Fruit fly (Drosophila melanogaster) whole organism, larva: ENCODE data around the gene CG7655.

Experiments used
- noc ChIP-seq: fragments of 200-800 bp; sonication (Bioruptor generic); optimal IDR thresholded peaks from 3 replicates; lab custom pipeline; 2019; ENCODE audit warnings: missing biosample characterization, mild to moderate bottlenecking, missing genetic modification characterization, moderate library complexity

Gene CG7655

dm6 chr3R:17679368-17679997 is 3.0 kb upstream of the CG7655 start:
- TF ChIP-seq noc: peak; percentile 94

dm6 chr3R:17680268-17680638 is 2.2 kb upstream of the CG7655 start:
- no peak for TF ChIP-seq noc

- peak; percentile 48 for TF ChIP-seq noc
Measured at dm6 chr3R:17680639-17681302, 1.7 kb upstream of the CG7655 start.

- no peak for TF ChIP-seq noc
Measured at dm6 chr3R:17681611-17682243, 742 bp upstream of the CG7655 start.

- no peak for TF ChIP-seq noc
Measured at dm6 chr3R:17684854-17685253, 2.4 kb downstream of the CG7655 start, which contains the start of the genes CG31251 and CG31360. Gene CG31251 (minus strand): TSS chr3R:17684915. Gene CG31360 (plus strand): TSS chr3R:17685097.

dm6 chr3R:17686875-17687274 is 4.4 kb downstream of the CG7655 start, which contains the start of gene CG31249:
Gene CG31249 (minus strand): TSS chr3R:17687071.
- no peak for TF ChIP-seq noc

- no peak for TF ChIP-seq noc
Measured at dm6 chr3R:17699891-17700487, 17.5 kb downstream of the CG7655 start.

dm6 chr3R:17700488-17701130 is 18.1 kb downstream of the CG7655 start:
- TF ChIP-seq noc: peak; percentile 99

dm6 chr3R:17701131-17701593 is 18.7 kb downstream of the CG7655 start:
- peak; percentile 49 for TF ChIP-seq noc

- no peak for TF ChIP-seq noc
Measured at dm6 chr3R:17701971-17702845, 19.7 kb downstream of the CG7655 start.

dm6 chr3R:17703024-17703690 is 20.7 kb downstream of the CG7655 start:
- TF ChIP-seq noc: no peak

- peak; percentile 98 for TF ChIP-seq noc
Measured at dm6 chr3R:17703691-17704537, 21.4 kb downstream of the CG7655 start.

- no peak for TF ChIP-seq noc
Measured at dm6 chr3R:17704538-17704854, 22.0 kb downstream of the CG7655 start.

- TF ChIP-seq noc: no peak
Measured at dm6 chr3R:17705140-17705539, 22.7 kb downstream of the CG7655 start.
